Fruit fly (Drosophila melanogaster): ENCODE results near the gene Mst84Da.

Mst84Da gene

DNA sequence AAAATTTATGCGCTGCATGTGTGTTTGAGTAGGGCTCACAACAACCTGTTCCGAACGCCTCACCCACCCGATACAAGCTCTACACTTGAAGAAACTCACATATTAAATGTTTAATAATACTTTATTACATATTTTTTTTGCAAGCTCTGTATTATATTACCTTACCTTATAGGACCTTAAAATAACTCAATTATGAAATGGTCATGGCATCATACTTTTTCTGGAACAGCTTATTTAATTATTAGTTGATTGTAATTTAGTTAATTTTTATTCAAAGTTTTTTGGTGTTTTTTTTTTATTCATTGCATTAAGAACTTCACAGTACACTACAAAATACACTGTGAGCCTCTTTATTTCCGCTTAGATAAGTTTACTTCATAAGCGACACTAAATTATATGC lies 29.2 kb upstream of the Mst84Da start (continued):
- TF ChIP-seq CG17361 (GFP tag; IDR thresholded peaks at IDR 0.05) (0 out of 3 replicates have a peak, but pooled peaks have one; percentile 14), ssp (GFP tag; IDR thresholded peaks at IDR 0.05) (no peak), CG4854 (GFP tag; optimal IDR thresholded peaks at IDR 0.05) (no peak), Adf1 (GFP tag; IDR thresholded peaks at IDR 0.05) (no peak), MESR4 (GFP tag; optimal IDR thresholded peaks at IDR 0.05) (no peak), CG3065 (GFP tag; optimal IDR thresholded peaks at IDR 0.05) (no peak), sim (GFP tag; IDR thresholded peaks at IDR 0.05) (no peak), lilli (GFP tag; optimal IDR thresholded peaks at IDR 0.05) (no peak), CG31224 (GFP tag; IDR thresholded peaks at IDR 0.05) (no peak), gem (tag; optimal IDR thresholded peaks at IDR 0.05) (peak; percentile 17)

DNA sequence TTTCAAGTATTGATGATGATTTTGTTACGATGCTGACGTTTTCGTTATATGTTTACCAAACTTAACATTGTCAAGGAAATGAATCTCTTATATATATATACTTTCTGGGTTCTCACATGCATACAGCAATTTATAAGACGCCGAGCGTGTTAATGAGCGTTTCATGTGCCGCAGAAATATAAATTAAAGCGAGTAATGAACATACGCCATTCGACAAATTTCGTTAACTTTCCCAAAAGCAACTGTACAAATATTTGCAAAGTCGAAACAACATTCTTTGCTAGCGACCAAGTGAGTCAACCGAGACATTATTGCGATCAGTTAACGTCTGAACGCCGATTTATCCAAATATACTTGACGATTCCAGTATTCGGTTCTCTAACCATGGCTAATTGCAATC lies 20.9 kb upstream of the Mst84Da start, which contains the start of gene CG31496:
CG31496 (plus strand) TSS at position 301 of the 400 bp plus-strand sequence.
- TF ChIP-seq mirr (GFP tag; optimal IDR thresholded peaks at IDR 0.05) (no peak), CG14965 (GFP tag; optimal IDR thresholded peaks at IDR 0.05; ENCODE audit: borderline replicate concordance) (no peak), eyg (GFP tag; optimal IDR thresholded peaks at IDR 0.05) (no peak), MBD-R2 (GFP tag; IDR thresholded peaks at IDR 0.05) (no peak), Vsx1 (GFP tag; optimal IDR thresholded peaks at IDR 0.05) (no peak), CG9609 (GFP tag; optimal IDR thresholded peaks at IDR 0.05) (no peak), CG1233 (GFP tag; optimal IDR thresholded peaks at IDR 0.05) (no peak), Poxn (GFP tag; IDR thresholded peaks at IDR 0.05) (no peak), HHEX (GFP tag; optimal IDR thresholded peaks at IDR 0.05) (no peak)

DNA sequence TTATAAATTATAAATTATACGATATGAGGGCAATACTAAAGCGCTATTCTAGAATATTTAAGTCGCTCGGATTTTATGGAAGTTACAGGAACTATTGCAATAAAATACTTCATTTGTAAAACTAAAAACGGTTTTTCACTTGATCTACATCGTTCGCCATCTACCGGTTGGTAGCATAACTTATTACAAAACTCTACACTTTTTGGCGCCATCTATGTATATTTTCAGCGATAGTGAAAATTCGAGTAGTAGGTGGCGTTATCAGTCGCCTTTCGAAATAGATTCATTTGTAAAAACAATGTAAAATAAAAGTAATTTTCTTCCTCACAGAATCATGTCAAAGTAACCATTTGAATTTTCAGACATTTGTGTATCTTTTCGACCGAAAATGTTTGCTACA lies 19.2 kb upstream of the Mst84Da start, which contains the start of gene nxf4:
nxf4 (plus strand) TSS at position 286 of the 400 bp plus-strand sequence.
- peak; percentile 56; the same call in 1 of the 2 replicates for TF ChIP-seq CG8765 (GFP tag; IDR thresholded peaks at IDR 0.05)
- peak; percentile 62; the same call in 1 of the 3 replicates for TF ChIP-seq H15 (GFP tag; IDR thresholded peaks at IDR 0.05)
- TF ChIP-seq emc (GFP tag; optimal IDR thresholded peaks at IDR 0.05) = peak; percentile 79
- TF ChIP-seq CG11696 (GFP tag; IDR thresholded peaks at IDR 0.05) = no peak
- peak; percentile 74 for TF ChIP-seq en (GFP tag; optimal IDR thresholded peaks at IDR 0.05)
- TF ChIP-seq trem (tag; optimal IDR thresholded peaks at IDR 0.05) = peak; percentile 50
- TF ChIP-seq eve (GFP tag; optimal IDR thresholded peaks at IDR 0.05) = peak in 1 of 2 experiments; percentile 54
- peak; percentile 75 for TF ChIP-seq dmrt11E (tag; optimal IDR thresholded peaks at IDR 0.05)
- peak; percentile 64 for TF ChIP-seq CG16815 (GFP tag; optimal IDR thresholded peaks at IDR 0.05)
- TF ChIP-seq NfI (GFP tag; optimal IDR thresholded peaks at IDR 0.05) = peak; percentile 81
- TF ChIP-seq her (GFP tag; optimal IDR thresholded peaks at IDR 0.05) = peak; percentile 57
- TF ChIP-seq Xbp1 (GFP tag; optimal IDR thresholded peaks at IDR 0.05) = peak; percentile 92
- peak; percentile 34 for TF ChIP-seq CG12744 (GFP tag; optimal IDR thresholded peaks at IDR 0.05)
- peak; percentile 28 for TF ChIP-seq CG7556 (GFP tag; optimal IDR thresholded peaks at IDR 0.05)
- no peak for TF ChIP-seq pros (GFP tag; optimal IDR thresholded peaks at IDR 0.05)
- peak; percentile 44 for TF ChIP-seq Lpt (GFP tag; optimal IDR thresholded peaks at IDR 0.05)
- TF ChIP-seq CG13624 (GFP tag; optimal IDR thresholded peaks at IDR 0.05) = peak; percentile 75
- TF ChIP-seq CG4282 (GFP tag; optimal IDR thresholded peaks at IDR 0.05) = peak; percentile 32
- peak; percentile 51 for TF ChIP-seq psq (GFP tag; optimal IDR thresholded peaks at IDR 0.05)
- TF ChIP-seq Mes4 (GFP tag; optimal IDR thresholded peaks at IDR 0.05) = peak; percentile 74
- TF ChIP-seq kah (GFP tag; optimal IDR thresholded peaks at IDR 0.05) = no peak
- peak; percentile 16; the same call in 1 of the 2 replicates for TF ChIP-seq Rx (GFP tag; IDR thresholded peaks at IDR 0.05)
- peak; percentile 35 for TF ChIP-seq CG13123 (GFP tag; optimal IDR thresholded peaks at IDR 0.05)
- peak; percentile 52; the same call in 1 of the 4 replicates for TF ChIP-seq Gug (GFP tag; IDR thresholded peaks at IDR 0.05)
- TF ChIP-seq stwl (tag; optimal IDR thresholded peaks at IDR 0.05) = peak; percentile 73
- TF ChIP-seq CG3838 (GFP tag; optimal IDR thresholded peaks at IDR 0.05) = no peak
- TF ChIP-seq Oli (tag; optimal IDR thresholded peaks at IDR 0.05) = peak; percentile 37
- TF ChIP-seq ems (GFP tag; optimal IDR thresholded peaks at IDR 0.05) = peak; percentile 61
- TF ChIP-seq D19A (tag; optimal IDR thresholded peaks at IDR 0.05) = peak; percentile 36
- TF ChIP-seq eyg (GFP tag; optimal IDR thresholded peaks at IDR 0.05) = peak; percentile 40
- TF ChIP-seq Six4 (GFP tag; optimal IDR thresholded peaks at IDR 0.05) = peak; percentile 45
- peak; percentile 67 for TF ChIP-seq tgo (GFP tag; IDR thresholded peaks at IDR 0.05)
